Worm (Caenorhabditis elegans): ENCODE measurements around the gene nlp-70.
A peak's percentile ranks its signal among the peaks of the same experiment; 100 is the strongest.
"Not testable (repeated sequence)": the region's sequence is repeated elsewhere in the genome, so short reads cannot be mapped to it uniquely, and the experiment has no call there.

- TF ChIP-seq ztf-29, tab-1, ztf-23 (GFP tag; IDR thresholded peaks at IDR 0.05): not testable (repeated sequence)
- peak; percentile 54 for TF ChIP-seq cog-1 (tag; optimal IDR thresholded peaks at IDR 0.05)
Observed at ce11 chrV:265062-265963, 7.4 kb downstream of the nlp-70 start.
